Fruit fly (Drosophila melanogaster): ENCODE data around the gene Sgt1.

dm6 chr3R:8347279-8347678 is 42.2 kb upstream of the Sgt1 start, which contains the start of gene CG7352:
- TF ChIP-seq Hr96 (GFP tag; optimal IDR thresholded peaks at IDR 0.05) (no peak), toe (GFP tag; optimal IDR thresholded peaks at IDR 0.05) (no peak), CG33017 (tag; optimal IDR thresholded peaks at IDR 0.05) (no peak), cic (GFP tag; optimal IDR thresholded peaks at IDR 0.05) (no peak), CG7045 (GFP tag; optimal IDR thresholded peaks at IDR 0.05) (no peak), CG1620 (GFP tag; optimal IDR thresholded peaks at IDR 0.05) (no peak), kay (GFP tag; ENCODE audit: borderline replicate concordance) (no peak), pad (GFP tag; optimal IDR thresholded peaks at IDR 0.05) (no peak), Clk (GFP tag; optimal IDR thresholded peaks at IDR 0.05) (no peak), CG12768 (GFP tag; optimal IDR thresholded peaks at IDR 0.05) (no peak), CG5204 (GFP tag; optimal IDR thresholded peaks at IDR 0.05) (no peak)

Data from whole organism, adult.